Fruit fly (Drosophila melanogaster) whole organism, prepupa: ENCODE results near the gene CG9040.
A peak's percentile ranks its signal among the peaks of the same experiment; 100 is the strongest.

ENCODE experiments used
- Blimp-1 ChIP-seq: fragments of 200-800 bp; sonication (Bioruptor generic); optimal IDR thresholded peaks from 3 replicates; lab custom pipeline; 2017; ENCODE audit warnings: missing biosample characterization, missing genetic modification characterization, mild to moderate bottlenecking, moderate library complexity, missing genetic modification reagents
- CG10669 ChIP-seq: fragments of 200-800 bp; sonication (Bioruptor generic); optimal IDR thresholded peaks from 3 replicates; lab custom pipeline; 2018; ENCODE audit warnings: missing biosample characterization, mild to moderate bottlenecking, missing genetic modification characterization, moderate library complexity
- CG11294 ChIP-seq: fragments of 200-800 bp; sonication (Bioruptor generic); IDR thresholded peaks from 2 replicates; pipeline ENCODE4 v1.3.6; 2022; ENCODE audit warnings: missing biosample characterization, missing genetic modification characterization
- CG11762 ChIP-seq: fragments of 200-800 bp; sonication (Bioruptor generic); optimal IDR thresholded peaks from 3 replicates; lab custom pipeline; 2016; ENCODE audit warnings: missing biosample characterization, missing genetic modification characterization; ENCODE audit not compliant: insufficient read depth
- CG15336 ChIP-seq: fragments of 200-800 bp; sonication (Bioruptor generic); IDR thresholded peaks from 2 replicates; pipeline ENCODE4 v1.3.6; 2022; ENCODE audit warnings: missing biosample characterization, missing genetic modification characterization
- CG1621 ChIP-seq: fragments of 200-800 bp; sonication (Bioruptor generic); optimal IDR thresholded peaks from 3 replicates; lab custom pipeline; 2018; ENCODE audit warnings: missing biosample characterization, mild to moderate bottlenecking, missing genetic modification characterization
- CG3032 ChIP-seq: fragments of 200-800 bp; optimal IDR thresholded peaks from 2 replicates; lab custom pipeline; 2019; ENCODE audit warnings: missing biosample characterization, mild to moderate bottlenecking, missing genetic modification characterization, moderate library complexity
- CG31627 ChIP-seq: fragments of 200-800 bp; sonication (Bioruptor generic); optimal IDR thresholded peaks from 3 replicates; lab custom pipeline; 2016; ENCODE audit warnings: missing biosample characterization, missing genetic modification characterization
- CG34406 ChIP-seq: fragments of 200-800 bp; sonication (Bioruptor generic); optimal IDR thresholded peaks from 3 replicates; lab custom pipeline; 2016; ENCODE audit warnings: missing biosample characterization, missing genetic modification characterization
- CG4318 ChIP-seq: fragments of 200-800 bp; sonication (Bioruptor generic); optimal IDR thresholded peaks from 3 replicates; lab custom pipeline; 2017; ENCODE audit warnings: missing biosample characterization, mild to moderate bottlenecking, missing genetic modification characterization
- CG6163 ChIP-seq: fragments of 200-800 bp; sonication (Bioruptor generic); IDR thresholded peaks from 3 replicates; pipeline ENCODE4 v1.3.6; 2022; ENCODE audit warnings: missing biosample characterization, missing genetic modification characterization
- CG6792 ChIP-seq: fragments of 200-800 bp; sonication (Bioruptor generic); optimal IDR thresholded peaks from 3 replicates; lab custom pipeline; 2016; ENCODE audit warnings: missing biosample characterization, missing genetic modification characterization
- CG6808 ChIP-seq: fragments of 200-800 bp; sonication (Bioruptor generic); optimal IDR thresholded peaks from 3 replicates; lab custom pipeline; 2017; ENCODE audit warnings: missing biosample characterization, missing genetic modification characterization, mild to moderate bottlenecking, moderate library complexity, missing genetic modification reagents
- CG7368 ChIP-seq: fragments of 200-800 bp; sonication (Bioruptor generic); optimal IDR thresholded peaks from 3 replicates; lab custom pipeline; 2016; ENCODE audit warnings: missing biosample characterization, missing genetic modification characterization
- CG8119 ChIP-seq: fragments of 200-800 bp; sonication (Bioruptor generic); IDR thresholded peaks from 3 replicates; pipeline ENCODE4 v1.3.6; 2022; ENCODE audit warnings: missing biosample characterization, missing genetic modification characterization
- CG8319 ChIP-seq: fragments of 200-800 bp; sonication (Bioruptor generic); optimal IDR thresholded peaks from 3 replicates; lab custom pipeline; 2016; ENCODE audit warnings: missing biosample characterization, missing genetic modification characterization
- CG8632 ChIP-seq: fragments of 200-800 bp; sonication (Bioruptor generic); optimal IDR thresholded peaks from 3 replicates; lab custom pipeline; 2016; ENCODE audit warnings: missing biosample characterization, missing genetic modification characterization
- Eip75B ChIP-seq: fragments of 200-800 bp; sonication (Bioruptor generic); optimal IDR thresholded peaks from 3 replicates; lab custom pipeline; 2016; ENCODE audit warnings: missing biosample characterization, missing genetic modification characterization
- Eip93F ChIP-seq: fragments of 200-800 bp; sonication (Bioruptor generic); optimal IDR thresholded peaks from 2 replicates; lab custom pipeline; 2016; ENCODE audit warnings: missing biosample characterization, mild to moderate bottlenecking, missing genetic modification characterization
- Ets21C ChIP-seq: fragments of 200-800 bp; sonication (Bioruptor generic); optimal IDR thresholded peaks from 3 replicates; lab custom pipeline; 2016; ENCODE audit warnings: missing biosample characterization, missing genetic modification characterization
- Ets96B ChIP-seq: fragments of 200-800 bp; optimal IDR thresholded peaks from 2 replicates; lab custom pipeline; 2019; ENCODE audit warnings: missing biosample characterization, mild to moderate bottlenecking, missing genetic modification characterization, moderate library complexity
- Gug ChIP-seq: fragments of 200-800 bp; sonication (Bioruptor generic); IDR thresholded peaks from 2 replicates; pipeline ENCODE4 v1.3.6; 2022; ENCODE audit warnings: missing biosample characterization, missing genetic modification characterization
- Hr38 ChIP-seq: sonication (Bioruptor generic); optimal IDR thresholded peaks from 2 replicates; lab custom pipeline; 2016; ENCODE audit warnings: missing biosample characterization, missing genetic modification characterization
- Hr39 ChIP-seq: fragments of 200-800 bp; sonication (Bioruptor generic); optimal IDR thresholded peaks from 2 replicates; lab custom pipeline; 2016; ENCODE audit warnings: missing biosample characterization, missing genetic modification characterization
- Hr4 ChIP-seq: fragments of 200-800 bp; sonication (Bioruptor generic); optimal IDR thresholded peaks from 3 replicates; lab custom pipeline; 2016; ENCODE audit warnings: missing biosample characterization, missing genetic modification characterization
- Lpt ChIP-seq: fragments of 200-800 bp; sonication (Bioruptor generic); optimal IDR thresholded peaks from 3 replicates; lab custom pipeline; 2016; ENCODE audit warnings: missing biosample characterization, missing genetic modification characterization
- Met ChIP-seq: fragments of 200-800 bp; sonication (Bioruptor generic); optimal IDR thresholded peaks from 3 replicates; lab custom pipeline; 2016; ENCODE audit warnings: missing biosample characterization, missing genetic modification characterization
- OdsH ChIP-seq: fragments of 200-800 bp; sonication (Bioruptor generic); optimal IDR thresholded peaks from 3 replicates; lab custom pipeline; 2016; ENCODE audit warnings: missing biosample characterization, missing genetic modification characterization
- Sox14 ChIP-seq: fragments of 200-800 bp; sonication (Bioruptor generic); optimal IDR thresholded peaks from 3 replicates; lab custom pipeline; 2016; ENCODE audit warnings: missing biosample characterization, missing genetic modification characterization
- Sox15 ChIP-seq: fragments of 200-800 bp; sonication (Bioruptor generic); optimal IDR thresholded peaks from 3 replicates; lab custom pipeline; 2016; ENCODE audit warnings: missing biosample characterization, missing genetic modification characterization
- achi ChIP-seq: fragments of 200-800 bp; sonication (Bioruptor generic); optimal IDR thresholded peaks from 3 replicates; lab custom pipeline; 2016; ENCODE audit warnings: missing biosample characterization, missing genetic modification characterization
- acj6 ChIP-seq: fragments of 200-800 bp; sonication (Bioruptor generic); optimal IDR thresholded peaks from 3 replicates; lab custom pipeline; 2016; ENCODE audit warnings: missing biosample characterization, missing genetic modification characterization
- dac ChIP-seq: fragments of 200-800 bp; sonication (Bioruptor generic); optimal IDR thresholded peaks from 2 replicates; lab custom pipeline; 2017; ENCODE audit warnings: missing biosample characterization, mild to moderate bottlenecking, missing genetic modification characterization
- dsx ChIP-seq: fragments of 200-800 bp; optimal IDR thresholded peaks from 3 replicates; lab custom pipeline; 2019; ENCODE audit warnings: missing biosample characterization, mild to moderate bottlenecking, missing genetic modification characterization, moderate library complexity; ENCODE audit not compliant: poor library complexity, severe bottlenecking
- esn ChIP-seq: fragments of 200-800 bp; sonication (Bioruptor generic); optimal IDR thresholded peaks from 2 replicates; lab custom pipeline; 2016; ENCODE audit warnings: missing biosample characterization, mild to moderate bottlenecking, missing genetic modification characterization, moderate library complexity
- fd59A ChIP-seq: fragments of 200-800 bp; sonication (Bioruptor generic); optimal IDR thresholded peaks from 2 replicates; lab custom pipeline; 2017; ENCODE audit warnings: missing biosample characterization, mild to moderate bottlenecking, missing genetic modification characterization, missing genetic modification reagents
- fd85E ChIP-seq: fragments of 200-800 bp; sonication (Bioruptor generic); optimal IDR thresholded peaks from 3 replicates; lab custom pipeline; 2016; ENCODE audit warnings: missing biosample characterization, missing genetic modification characterization
- fkh ChIP-seq: fragments of 200-800 bp; sonication (Bioruptor generic); optimal IDR thresholded peaks from 3 replicates; lab custom pipeline; 2017; ENCODE audit warnings: missing biosample characterization, mild to moderate bottlenecking, missing genetic modification characterization, moderate library complexity
- lz ChIP-seq: fragments of 200-800 bp; sonication (Bioruptor generic); optimal IDR thresholded peaks from 3 replicates; lab custom pipeline; 2016; ENCODE audit warnings: missing biosample characterization, missing genetic modification characterization
- pdm3 ChIP-seq: fragments of 200-800 bp; sonication (Bioruptor generic); optimal IDR thresholded peaks from 3 replicates; lab custom pipeline; 2016; ENCODE audit warnings: missing biosample characterization, missing genetic modification characterization
- salr ChIP-seq, 2 experiments: fragments of 200-800 bp; sonication (Bioruptor generic); optimal IDR thresholded peaks; 3 replicates each; lab custom pipeline; 2016 to 2018; ENCODE audit warnings: missing biosample characterization in 2 of 2, missing genetic modification characterization in 2 of 2, mild to moderate bottlenecking in 1 of 2
- spab ChIP-seq: fragments of 200-800 bp; sonication (Bioruptor generic); optimal IDR thresholded peaks from 2 replicates; lab custom pipeline; 2017; ENCODE audit warnings: missing biosample characterization, mild to moderate bottlenecking, missing genetic modification characterization, missing genetic modification reagents
- ss ChIP-seq, 2 experiments: fragments of 200-800 bp; sonication (Bioruptor generic); optimal IDR thresholded peaks; 2 replicates in 1 of 2; 3 replicates in 1 of 2; lab custom pipeline; 2017 to 2018; ENCODE audit warnings: mild to moderate bottlenecking in 2 of 2, missing biosample characterization in 2 of 2, missing genetic modification characterization in 2 of 2, moderate library complexity in 1 of 2
- topi ChIP-seq: fragments of 200-800 bp; sonication (Bioruptor generic); optimal IDR thresholded peaks from 3 replicates; lab custom pipeline; 2016; ENCODE audit warnings: missing biosample characterization, missing genetic modification characterization
- vri ChIP-seq: fragments of 200-800 bp; sonication (Bioruptor generic); optimal IDR thresholded peaks from 3 replicates; lab custom pipeline; 2016; ENCODE audit warnings: missing biosample characterization, mild to moderate bottlenecking, missing genetic modification characterization

The CG9040 gene

DNA sequence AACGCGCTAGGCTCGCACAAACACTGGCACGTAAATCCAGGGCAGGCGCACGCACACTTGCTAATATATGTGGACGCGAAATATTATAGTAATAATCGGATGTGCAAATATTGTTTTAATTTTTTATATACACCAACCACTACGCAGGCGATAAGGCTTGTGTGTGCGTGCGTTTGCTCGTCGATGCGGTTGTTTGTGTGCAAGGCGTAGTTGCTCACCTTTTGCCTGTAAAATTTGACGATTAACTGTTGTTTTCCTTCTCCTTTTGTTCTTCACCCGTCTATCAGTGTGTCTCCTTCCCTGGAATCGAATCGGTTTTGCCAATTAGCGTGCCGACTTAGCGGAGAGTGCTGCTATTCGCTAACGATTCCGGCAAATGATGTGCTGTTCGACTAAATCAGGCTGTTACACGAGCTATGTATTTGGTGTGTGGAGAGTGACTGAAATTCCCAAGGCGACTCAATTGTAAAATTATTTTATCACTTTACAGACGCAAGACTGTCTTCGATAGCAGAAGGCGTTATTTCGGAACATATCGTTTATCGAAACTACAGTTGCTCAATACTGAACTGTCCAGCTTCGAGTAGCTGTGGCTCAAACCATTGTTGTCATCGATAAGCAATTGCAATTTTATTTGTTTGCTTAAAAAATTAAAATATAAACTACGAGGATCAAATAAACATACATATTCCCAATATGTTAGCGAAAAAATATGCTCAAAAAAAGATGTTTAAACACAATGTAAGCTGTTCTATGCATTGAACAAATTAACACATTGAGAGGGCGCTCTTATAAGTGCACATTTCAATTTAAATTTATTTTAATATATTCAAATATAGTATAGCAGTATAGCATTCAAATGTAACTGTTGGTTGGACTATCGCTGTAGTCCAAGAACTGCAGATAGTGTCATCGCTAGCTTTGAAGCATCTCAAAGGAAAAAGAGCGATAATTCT is 43.8 kb downstream of the CG9040 start, which contains the start of the genes CG6650 and endos (continued):
- peak; percentile 12 for TF ChIP-seq lz
- TF ChIP-seq dac (GFP tag; lab: Kevin White, UChicago), result peak; percentile 4
- TF ChIP-seq CG8119, result no peak; the same call in 2 of the 3 replicates
- TF ChIP-seq Sox15, result no peak
- no peak for TF ChIP-seq Ets96B (tag; lab: Kevin White, UChicago)
- TF ChIP-seq ss (GFP tag; optimal IDR thresholded peaks at IDR 0.05; lab: Kevin White, UChicago), result peak; percentile 64
- TF ChIP-seq CG15336 (GFP tag; lab: Robert Waterston, UW), result no peak; the same call in 1 of the 2 replicates
- peak; percentile 20 for TF ChIP-seq esn (GFP tag; lab: Kevin White, UChicago)
- TF ChIP-seq Lpt, result no peak
- no peak for TF ChIP-seq Blimp-1 (GFP tag; lab: Kevin White, UChicago)
- peak; percentile 24 for TF ChIP-seq CG1621 (tag; lab: Kevin White, UChicago)
- TF ChIP-seq Hr39 (GFP tag; lab: Kevin White, UChicago), result peak; percentile 18
- TF ChIP-seq CG6808 (GFP tag; lab: Kevin White, UChicago), result peak; percentile 63
- no peak for TF ChIP-seq pdm3 (GFP tag; lab: Kevin White, UChicago)
- peak; percentile 81 for TF ChIP-seq fkh (GFP tag; lab: Kevin White, UChicago)
- TF ChIP-seq CG8632 (GFP tag; lab: Kevin White, UChicago), result no peak
- TF ChIP-seq CG6792 (GFP tag; lab: Kevin White, UChicago), result no peak
- no peak for TF ChIP-seq CG4318
- TF ChIP-seq Eip75B (GFP tag; lab: Kevin White, UChicago), result no peak
- TF ChIP-seq OdsH, result peak; percentile 39
- no peak for TF ChIP-seq CG31627 (GFP tag; lab: Kevin White, UChicago)
- no peak for TF ChIP-seq CG8319 (GFP tag; lab: Kevin White, UChicago)
- TF ChIP-seq dsx (GFP tag; lab: Kevin White, UChicago), result peak; percentile 25
- peak; percentile 52 for TF ChIP-seq Sox14 (GFP tag; lab: Kevin White, UChicago)
- TF ChIP-seq vri (GFP tag; lab: Kevin White, UChicago), result peak; percentile 54
- no peak for TF ChIP-seq fd59A (GFP tag; lab: Kevin White, UChicago)
- TF ChIP-seq topi (GFP tag; lab: Kevin White, UChicago), result no peak
- TF ChIP-seq Hr38, result no peak
- TF ChIP-seq spab (GFP tag; lab: Kevin White, UChicago), result no peak
- peak; percentile 14 for TF ChIP-seq CG34406 (GFP tag; lab: Kevin White, UChicago)
- TF ChIP-seq CG10669 (GFP tag; lab: Kevin White, UChicago), result peak; percentile 19
- TF ChIP-seq acj6, result peak; percentile 25
- no peak for TF ChIP-seq CG7368 (GFP tag; lab: Kevin White, UChicago)
- TF ChIP-seq Hr4 (GFP tag; lab: Kevin White, UChicago), result peak; percentile 44
- TF ChIP-seq fd85E (GFP tag; lab: Kevin White, UChicago), result no peak
- peak; percentile 22 for TF ChIP-seq achi (GFP tag; lab: Kevin White, UChicago)
- TF ChIP-seq CG11294 (GFP tag; lab: Robert Waterston, UW), result no peak; the same call in 1 of the 2 replicates

DNA sequence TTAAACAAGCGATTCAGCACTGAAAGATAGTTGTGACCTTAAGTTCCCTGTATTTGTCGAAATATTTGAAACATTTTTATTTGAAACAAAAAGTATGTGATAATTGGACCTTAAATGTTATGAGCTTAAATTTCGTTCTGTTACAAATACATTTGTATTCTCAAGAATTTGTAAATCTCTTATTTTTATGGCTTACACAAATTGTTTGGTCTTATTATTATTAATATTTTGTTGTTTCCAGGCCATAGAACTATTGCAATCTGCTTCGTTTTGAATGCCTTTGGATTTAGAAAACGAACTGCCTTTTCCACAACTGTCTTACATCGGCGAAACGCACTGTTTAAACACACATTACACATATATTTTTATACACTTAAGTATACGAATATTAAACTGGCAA is 46.8 kb downstream of the CG9040 start, which contains the start of gene CG6661:
TSS of gene CG6661 (plus strand) at position 301 of the 400 bp plus-strand sequence.
- TF ChIP-seq acj6 (no peak), CG6163 (GFP tag; lab: Robert Waterston, UW) (no peak), CG3032 (tag; lab: Kevin White, UChicago) (no peak), CG15336 (GFP tag; lab: Robert Waterston, UW) (no peak), Eip93F (GFP tag; lab: Kevin White, UChicago) (no peak), CG31627 (GFP tag; lab: Kevin White, UChicago) (no peak), Met (GFP tag; lab: Kevin White, UChicago) (no peak), salr (GFP tag; optimal IDR thresholded peaks at IDR 0.05; lab: Kevin White, UChicago) (no peak), CG11762 (GFP tag; lab: Kevin White, UChicago) (no peak), Gug (no peak), CG6808 (GFP tag; lab: Kevin White, UChicago) (no peak), dsx (GFP tag; lab: Kevin White, UChicago) (no peak), fkh (GFP tag; lab: Kevin White, UChicago) (no peak), Hr4 (GFP tag; lab: Kevin White, UChicago) (no peak), Ets21C (GFP tag; lab: Kevin White, UChicago) (no peak)
